Worm (Caenorhabditis elegans): Measurements from ENCODE around the gene hsp-60.

hsp-60 gene

DNA sequence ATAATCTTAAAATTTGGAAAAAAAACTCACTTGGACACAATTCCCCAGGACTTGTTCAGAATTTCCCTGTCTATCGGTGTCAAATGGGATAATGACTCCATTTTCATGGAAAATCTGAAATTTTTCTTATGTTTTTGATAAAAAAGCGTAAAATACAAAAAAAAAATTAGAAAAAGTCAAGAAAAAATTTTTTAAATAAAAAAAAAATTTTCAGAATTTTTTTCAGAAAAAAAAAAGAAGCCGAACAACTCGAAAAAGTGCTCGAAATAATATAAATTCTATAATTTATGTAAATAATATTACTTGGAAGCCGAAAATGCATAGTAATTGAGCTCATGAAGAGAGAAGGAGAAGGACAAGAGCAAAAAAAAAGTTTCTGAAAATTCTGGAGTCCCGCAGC, 49.0 kb downstream of the hsp-60 start, which contains the start of gene glb-30:
glb-30 (minus strand) TSS at position 101 of the 400 bp plus-strand sequence.
- TF ChIP-seq him-1 (tag; optimal IDR thresholded peaks at IDR 0.05) = no peak
- TF ChIP-seq dao-5 (tag; optimal IDR thresholded peaks at IDR 0.05) = no peak
- no peak for TF ChIP-seq W03F9.2 (tag; optimal IDR thresholded peaks at IDR 0.05)

DNA sequence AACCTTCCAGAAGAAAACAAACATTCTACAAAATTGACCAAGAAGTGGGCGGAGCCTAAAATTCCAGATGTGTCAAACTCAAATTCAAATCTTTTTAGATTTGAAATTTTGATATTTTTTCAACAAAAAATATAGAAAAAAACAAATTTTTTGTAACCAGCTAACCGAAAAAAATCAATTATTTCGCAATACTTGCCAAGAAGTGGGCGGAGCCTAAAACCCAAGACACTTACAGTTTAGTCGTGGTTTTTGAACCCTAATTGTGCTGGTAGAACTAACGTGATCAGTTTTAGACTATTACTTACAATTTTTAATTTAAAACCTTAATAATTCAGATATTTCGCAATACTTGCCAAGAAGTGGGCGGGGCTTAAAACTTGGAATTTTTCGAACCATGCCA, 53.8 kb downstream of the hsp-60 start:
- TF ChIP-seq him-1 (tag; optimal IDR thresholded peaks at IDR 0.05) (no peak), dao-5 (tag; optimal IDR thresholded peaks at IDR 0.05) (no peak), W03F9.2 (tag; optimal IDR thresholded peaks at IDR 0.05) (no peak)

ce11 chrIII:1674760-1675159, 55.2 kb downstream of the hsp-60 start:
- TF ChIP-seq him-1 (tag; optimal IDR thresholded peaks at IDR 0.05) (no peak), dao-5 (tag; optimal IDR thresholded peaks at IDR 0.05) (no peak), W03F9.2 (tag; optimal IDR thresholded peaks at IDR 0.05) (no peak)

All from whole organism, L4/young adult.